Worm (Caenorhabditis elegans) whole organism, late embryonic: Measurements from ENCODE around the gene pptr-1.

ENCODE experiments used
- C08G9.2 ChIP-seq: sonication (generic microtip); optimal IDR thresholded peaks from 2 replicates; lab custom pipeline; 2016; ENCODE audit warnings: mild to moderate bottlenecking, missing genetic modification characterization, moderate library complexity, missing compliant biosample characterization
- F13H6.1 ChIP-seq: sonication (generic microtip); optimal IDR thresholded peaks from 2 replicates; lab custom pipeline; 2016; ENCODE audit warnings: missing genetic modification characterization, missing compliant biosample characterization
- Y22D7AL.16 ChIP-seq: sonication (generic microtip); optimal IDR thresholded peaks from 2 replicates; lab custom pipeline; 2016; ENCODE audit warnings: missing genetic modification characterization, missing compliant biosample characterization
- ahr-1 ChIP-seq: sonication (generic microtip); optimal IDR thresholded peaks from 2 replicates; lab custom pipeline; 2016; ENCODE audit warnings: missing genetic modification characterization, missing compliant biosample characterization
- ceh-14 ChIP-seq: sonication (generic microtip); optimal IDR thresholded peaks from 2 replicates; lab custom pipeline; 2016; ENCODE audit warnings: missing genotype, missing genetic modification characterization, missing compliant biosample characterization
- ceh-18 ChIP-seq: sonication (generic microtip); optimal IDR thresholded peaks from 2 replicates; lab custom pipeline; 2016; ENCODE audit warnings: missing genetic modification characterization, missing compliant biosample characterization
- ceh-2 ChIP-seq: sonication (generic microtip); optimal IDR thresholded peaks from 2 replicates; lab custom pipeline; 2016; ENCODE audit warnings: missing genotype, missing genetic modification characterization, missing compliant biosample characterization
- ceh-22 ChIP-seq: sonication (generic microtip); optimal IDR thresholded peaks from 2 replicates; lab custom pipeline; 2017; ENCODE audit warnings: missing biosample characterization, missing genetic modification characterization
- ceh-24 ChIP-seq: sonication (generic microtip); optimal IDR thresholded peaks from 2 replicates; lab custom pipeline; 2016; ENCODE audit warnings: mild to moderate bottlenecking, missing genetic modification characterization, missing compliant biosample characterization
- ceh-31 ChIP-seq: sonication (generic microtip); optimal IDR thresholded peaks from 2 replicates; lab custom pipeline; 2016; ENCODE audit warnings: missing genetic modification characterization, missing compliant biosample characterization
- ceh-34 ChIP-seq: sonication (generic microtip); optimal IDR thresholded peaks from 2 replicates; lab custom pipeline; 2016; ENCODE audit warnings: mild to moderate bottlenecking, missing genetic modification characterization, missing compliant biosample characterization
- ceh-45 ChIP-seq: fragments of 200-800 bp; sonication (Bioruptor generic); IDR thresholded peaks from 2 replicates; pipeline ENCODE4 v1.3.6; 2022; ENCODE audit warnings: missing genetic modification reagents, missing genetic modification characterization, missing compliant biosample characterization
- ceh-9 ChIP-seq: sonication (generic microtip); optimal IDR thresholded peaks from 2 replicates; lab custom pipeline; 2016; ENCODE audit warnings: mild to moderate bottlenecking, missing genetic modification characterization, inconsistent platforms, missing compliant biosample characterization
- che-1 ChIP-seq: sonication (generic microtip); optimal IDR thresholded peaks from 2 replicates; lab custom pipeline; 2016; ENCODE audit warnings: mild to moderate bottlenecking, missing genetic modification characterization, missing compliant biosample characterization
- dmd-4 ChIP-seq: sonication (generic microtip); optimal IDR thresholded peaks from 2 replicates; lab custom pipeline; 2016; ENCODE audit warnings: borderline replicate concordance, missing genetic modification characterization, missing compliant biosample characterization
- dve-1 ChIP-seq: sonication (generic microtip); optimal IDR thresholded peaks from 2 replicates; lab custom pipeline; 2017; ENCODE audit warnings: antibody characterized with exemption, mild to moderate bottlenecking, missing genetic modification characterization, missing compliant biosample characterization
- elt-2 ChIP-seq: sonication (generic microtip); optimal IDR thresholded peaks from 2 replicates; lab custom pipeline; 2016; ENCODE audit warnings: missing genetic modification reagents, missing genetic modification characterization, missing compliant biosample characterization
- ets-4 ChIP-seq: sonication (generic microtip); optimal IDR thresholded peaks from 2 replicates; lab custom pipeline; 2016; ENCODE audit warnings: missing genetic modification characterization, missing compliant biosample characterization
- eyg-1 ChIP-seq: sonication (generic microtip); optimal IDR thresholded peaks from 2 replicates; lab custom pipeline; 2016; ENCODE audit warnings: missing genotype, missing genetic modification characterization, missing compliant biosample characterization
- fax-1 ChIP-seq: sonication (generic microtip); optimal IDR thresholded peaks from 2 replicates; lab custom pipeline; 2016; ENCODE audit warnings: missing genotype, missing genetic modification characterization, missing compliant biosample characterization
- fkh-10 ChIP-seq: fragments of 150-350 bp; optimal IDR thresholded peaks from 2 replicates; lab custom pipeline; 2014; ENCODE audit warnings: missing biosample characterization, missing genetic modification reagents, missing genetic modification characterization
- fkh-6 ChIP-seq: sonication (generic microtip); optimal IDR thresholded peaks from 2 replicates; lab custom pipeline; 2016; ENCODE audit warnings: missing genetic modification characterization, missing compliant biosample characterization
- gmeb-2 ChIP-seq: sonication (generic microtip); optimal IDR thresholded peaks from 2 replicates; lab custom pipeline; 2016; ENCODE audit warnings: missing genetic modification characterization, inconsistent platforms, missing compliant biosample characterization
- hlh-8 ChIP-seq: sonication (generic microtip); optimal IDR thresholded peaks from 2 replicates; lab custom pipeline; 2016; ENCODE audit warnings: missing genotype, missing genetic modification characterization, missing compliant biosample characterization
- lim-6 ChIP-seq: sonication (generic microtip); optimal IDR thresholded peaks from 2 replicates; lab custom pipeline; 2016; ENCODE audit warnings: missing genetic modification characterization, missing compliant biosample characterization
- mec-3 ChIP-seq: sonication (generic microtip); optimal IDR thresholded peaks from 2 replicates; lab custom pipeline; 2016; ENCODE audit warnings: borderline replicate concordance, missing genetic modification characterization, missing compliant biosample characterization
- nfya-1 ChIP-seq: sonication (generic microtip); optimal IDR thresholded peaks from 2 replicates; lab custom pipeline; 2017; ENCODE audit warnings: missing genetic modification characterization, mild to moderate bottlenecking, missing compliant biosample characterization, antibody characterized with exemption, moderate library complexity
- npax-4 ChIP-seq: sonication (generic microtip); optimal IDR thresholded peaks from 2 replicates; lab custom pipeline; 2016; ENCODE audit warnings: missing genetic modification characterization, missing compliant biosample characterization
- pax-1 ChIP-seq: fragments of 150-350 bp; optimal IDR thresholded peaks from 2 replicates; lab custom pipeline; 2014; ENCODE audit warnings: missing biosample characterization, missing genetic modification characterization
- pha-2 ChIP-seq: sonication (generic microtip); optimal IDR thresholded peaks from 2 replicates; lab custom pipeline; 2017; ENCODE audit warnings: mild to moderate bottlenecking, missing genetic modification characterization, missing compliant biosample characterization
- pha-4 ChIP-seq: fragments of 150-350 bp; optimal IDR thresholded peaks from 2 replicates; lab custom pipeline; 2018; ENCODE audit warnings: missing biosample characterization, missing genetic modification reagents, missing genetic modification characterization
- ref-2 ChIP-seq: sonication (generic microtip); optimal IDR thresholded peaks from 2 replicates; lab custom pipeline; 2016; ENCODE audit warnings: missing genetic modification characterization, missing compliant biosample characterization
- rnt-1 ChIP-seq: sonication (generic microtip); optimal IDR thresholded peaks from 2 replicates; lab custom pipeline; 2016; ENCODE audit warnings: missing genetic modification characterization, missing compliant biosample characterization
- sdc-2 ChIP-seq: sonication (generic microtip); optimal IDR thresholded peaks from 2 replicates; lab custom pipeline; 2016; ENCODE audit warnings: missing genotype, missing genetic modification characterization, missing compliant biosample characterization
- syd-9 ChIP-seq: sonication (generic microtip); optimal IDR thresholded peaks from 2 replicates; lab custom pipeline; 2016; ENCODE audit warnings: mild to moderate bottlenecking, missing genetic modification characterization, moderate library complexity, missing compliant biosample characterization
- tbx-2 ChIP-seq: sonication (generic microtip); optimal IDR thresholded peaks from 2 replicates; lab custom pipeline; 2016; ENCODE audit warnings: missing genetic modification characterization, missing compliant biosample characterization
- tbx-7 ChIP-seq: sonication (generic microtip); optimal IDR thresholded peaks from 2 replicates; lab custom pipeline; 2016; ENCODE audit warnings: missing genotype, missing genetic modification characterization, missing compliant biosample characterization
- ttx-3 ChIP-seq: sonication (generic microtip); optimal IDR thresholded peaks from 2 replicates; lab custom pipeline; 2016; ENCODE audit warnings: missing genetic modification reagents, missing genetic modification characterization, missing compliant biosample characterization
- unc-42 ChIP-seq: sonication (generic microtip); optimal IDR thresholded peaks from 2 replicates; lab custom pipeline; 2016; ENCODE audit warnings: missing genotype, missing genetic modification characterization, missing compliant biosample characterization
- unc-55 ChIP-seq: sonication (generic microtip); optimal IDR thresholded peaks from 2 replicates; lab custom pipeline; 2017; ENCODE audit warnings: missing biosample characterization, missing genetic modification reagents, missing genetic modification characterization
- unc-86 ChIP-seq: sonication (generic microtip); optimal IDR thresholded peaks from 2 replicates; lab custom pipeline; 2016; ENCODE audit warnings: missing genetic modification characterization, missing compliant biosample characterization
- zip-5 ChIP-seq: sonication (generic microtip); optimal IDR thresholded peaks from 2 replicates; lab custom pipeline; 2016; ENCODE audit warnings: missing genetic modification characterization, missing compliant biosample characterization
- ztf-16 ChIP-seq: sonication (generic microtip); optimal IDR thresholded peaks from 2 replicates; lab custom pipeline; 2017; ENCODE audit warnings: missing genetic modification characterization, missing compliant biosample characterization

pptr-1 gene

ce11 chrV:16393728-16394127 is 36.4 kb downstream of the pptr-1 start, which contains the start of gene srd-63:
Gene srd-63 (minus strand): TSS chrV:16393828.
- TF ChIP-seq ahr-1 (no peak), syd-9 (tag; lab: Kevin White, UChicago) (no peak), ztf-16 (tag; lab: Kevin White, UChicago) (no peak), fkh-6 (tag; lab: Kevin White, UChicago) (no peak)

- TF ChIP-seq elt-2 (tag; lab: Kevin White, UChicago) (peak; percentile 4), ceh-2 (tag; lab: Kevin White, UChicago) (no peak)
- TF ChIP-seq, all 69 proteins: peak for 1
These were observed 37.8 kb downstream of the pptr-1 start, which contains the start of gene F13A7.11 for ce11 chrV:16395131-16395530. Gene F13A7.11 (minus strand): TSS chrV:16395304.

- no peak for TF ChIP-seq fkh-10 (GFP tag; lab: Kevin White, UChicago)
- no peak for TF ChIP-seq ceh-34 (tag; lab: Kevin White, UChicago)
- TF ChIP-seq pha-4 (tag; lab: Kevin White, UChicago): no peak
- no peak for TF ChIP-seq F13H6.1 (tag; lab: Kevin White, UChicago)
- no peak for TF ChIP-seq lim-6 (tag; lab: Kevin White, UChicago)
- no peak for TF ChIP-seq tbx-7 (tag; lab: Kevin White, UChicago)
- no peak for TF ChIP-seq dmd-4 (tag; lab: Kevin White, UChicago)
- TF ChIP-seq elt-2 (tag; lab: Kevin White, UChicago): no peak
- TF ChIP-seq che-1 (tag; lab: Kevin White, UChicago): no peak
- no peak for TF ChIP-seq Y22D7AL.16 (tag; lab: Kevin White, UChicago)
- no peak for TF ChIP-seq eyg-1 (tag; lab: Kevin White, UChicago)
- no peak for TF ChIP-seq pha-2 (tag; lab: Kevin White, UChicago)
- TF ChIP-seq sdc-2 (tag; lab: Kevin White, UChicago): no peak
- TF ChIP-seq dve-1 (tag; lab: Kevin White, UChicago): no peak
- no peak for TF ChIP-seq npax-4
- TF ChIP-seq mec-3 (tag; lab: Kevin White, UChicago): no peak
- no peak for TF ChIP-seq unc-42 (tag; lab: Kevin White, UChicago)
These were observed 38.4 kb downstream of the pptr-1 start, which contains the start of gene F13A7.12 for ce11 chrV:16395739-16396138. Gene F13A7.12 (plus strand): TSS chrV:16396039.

ce11 chrV:16399388-16399787 is 42.1 kb downstream of the pptr-1 start, which contains the start of gene sre-36:
Gene sre-36 (plus strand): TSS chrV:16399688.
- TF ChIP-seq ceh-31 (no peak), ceh-22 (tag; lab: Kevin White, UChicago) (no peak), ceh-18 (tag; lab: Kevin White, UChicago) (no peak), unc-55 (no peak)
- TF ChIP-seq, all 69 proteins: peak for 0

- TF ChIP-seq unc-86 (tag; lab: Kevin White, UChicago) (no peak), ceh-2 (tag; lab: Kevin White, UChicago) (peak; percentile 92), zip-5 (tag; lab: Kevin White, UChicago) (peak; percentile 82), lim-6 (tag; lab: Kevin White, UChicago) (peak; percentile 60), tbx-2 (peak; percentile 68), ceh-31 (peak; percentile 93), unc-42 (tag; lab: Kevin White, UChicago) (peak; percentile 56), dve-1 (tag; lab: Kevin White, UChicago) (no peak), ets-4 (tag; lab: Kevin White, UChicago) (peak; percentile 92), gmeb-2 (tag; lab: Kevin White, UChicago) (no peak), fax-1 (peak; percentile 51), rnt-1 (peak; percentile 77), ceh-45 (no peak), ceh-24 (no peak), ref-2 (tag; lab: Kevin White, UChicago) (peak; percentile 86), ztf-16 (tag; lab: Kevin White, UChicago) (no peak), nfya-1 (peak; percentile 31), hlh-8 (tag; lab: Kevin White, UChicago) (peak; percentile 64), tbx-7 (tag; lab: Kevin White, UChicago) (peak; percentile 88), ceh-14 (tag; lab: Kevin White, UChicago) (peak; percentile 80), ceh-34 (tag; lab: Kevin White, UChicago) (peak; percentile 53), ceh-18 (tag; lab: Kevin White, UChicago) (no peak), C08G9.2 (peak; percentile 96), F13H6.1 (tag; lab: Kevin White, UChicago) (peak; percentile 57), ceh-9 (tag; lab: Kevin White, UChicago) (no peak), ttx-3 (tag; lab: Kevin White, UChicago) (no peak), pax-1 (tag; lab: Kevin White, UChicago) (no peak), mec-3 (tag; lab: Kevin White, UChicago) (peak; percentile 72), pha-4 (tag; lab: Kevin White, UChicago) (no peak)
These were observed 44.2 kb downstream of the pptr-1 start, which contains the start of gene F13A7.14 for ce11 chrV:16401519-16401918. Gene F13A7.14 (plus strand): TSS chrV:16401891.
